Worm (Caenorhabditis elegans) whole organism, late embryonic: Measurements from ENCODE around the gene C36A4.4.
"Not testable (repeated sequence)": the region's sequence is repeated elsewhere in the genome, so short reads cannot be mapped to it uniquely, and the experiment has no call there.

Experiments
- T23F11.4 ChIP-seq: fragments of 200-800 bp; sonication (Bioruptor generic); optimal IDR thresholded peaks from 2 replicates; lab custom pipeline; 2018; ENCODE audit warnings: mild to moderate bottlenecking, missing genetic modification characterization, missing compliant biosample characterization
- Y22D7AL.16 ChIP-seq: sonication (generic microtip); optimal IDR thresholded peaks from 2 replicates; lab custom pipeline; 2016; ENCODE audit warnings: missing genetic modification characterization, missing compliant biosample characterization
- ceh-18 ChIP-seq: sonication (generic microtip); optimal IDR thresholded peaks from 2 replicates; lab custom pipeline; 2016; ENCODE audit warnings: missing genetic modification characterization, missing compliant biosample characterization
- ceh-19 ChIP-seq: fragments of 200-800 bp; sonication (Bioruptor generic); optimal IDR thresholded peaks from 2 replicates; lab custom pipeline; 2018; ENCODE audit warnings: mild to moderate bottlenecking, missing genetic modification characterization, missing compliant biosample characterization
- ceh-2 ChIP-seq: sonication (generic microtip); optimal IDR thresholded peaks from 2 replicates; lab custom pipeline; 2016; ENCODE audit warnings: missing genotype, missing genetic modification characterization, missing compliant biosample characterization
- ceh-22 ChIP-seq: sonication (generic microtip); optimal IDR thresholded peaks from 2 replicates; lab custom pipeline; 2017; ENCODE audit warnings: missing biosample characterization, missing genetic modification characterization
- ceh-31 ChIP-seq: sonication (generic microtip); optimal IDR thresholded peaks from 2 replicates; lab custom pipeline; 2016; ENCODE audit warnings: missing genetic modification characterization, missing compliant biosample characterization
- ceh-34 ChIP-seq: sonication (generic microtip); optimal IDR thresholded peaks from 2 replicates; lab custom pipeline; 2016; ENCODE audit warnings: mild to moderate bottlenecking, missing genetic modification characterization, missing compliant biosample characterization
- ceh-45 ChIP-seq: fragments of 200-800 bp; sonication (Bioruptor generic); IDR thresholded peaks from 2 replicates; pipeline ENCODE4 v1.3.6; 2022; ENCODE audit warnings: missing genetic modification reagents, missing genetic modification characterization, missing compliant biosample characterization
- ceh-48 ChIP-seq: sonication (generic microtip); optimal IDR thresholded peaks from 2 replicates; lab custom pipeline; 2016; ENCODE audit warnings: missing genetic modification characterization, inconsistent platforms, missing compliant biosample characterization
- ceh-6 ChIP-seq: fragments of 200-800 bp; sonication (Bioruptor generic); optimal IDR thresholded peaks from 2 replicates; lab custom pipeline; 2018; ENCODE audit warnings: mild to moderate bottlenecking, missing genetic modification characterization, missing compliant biosample characterization
- che-1 ChIP-seq: sonication (generic microtip); optimal IDR thresholded peaks from 2 replicates; lab custom pipeline; 2016; ENCODE audit warnings: mild to moderate bottlenecking, missing genetic modification characterization, missing compliant biosample characterization
- elt-2 ChIP-seq: sonication (generic microtip); optimal IDR thresholded peaks from 2 replicates; lab custom pipeline; 2016; ENCODE audit warnings: missing genetic modification reagents, missing genetic modification characterization, missing compliant biosample characterization
- ets-4 ChIP-seq: sonication (generic microtip); optimal IDR thresholded peaks from 2 replicates; lab custom pipeline; 2016; ENCODE audit warnings: missing genetic modification characterization, missing compliant biosample characterization
- eyg-1 ChIP-seq: sonication (generic microtip); optimal IDR thresholded peaks from 2 replicates; lab custom pipeline; 2016; ENCODE audit warnings: missing genotype, missing genetic modification characterization, missing compliant biosample characterization
- fax-1 ChIP-seq: sonication (generic microtip); optimal IDR thresholded peaks from 2 replicates; lab custom pipeline; 2016; ENCODE audit warnings: missing genotype, missing genetic modification characterization, missing compliant biosample characterization
- hlh-15 ChIP-seq: sonication (generic microtip); optimal IDR thresholded peaks from 2 replicates; lab custom pipeline; 2016; ENCODE audit warnings: missing genetic modification characterization, missing compliant biosample characterization
- hlh-6 ChIP-seq: sonication (generic microtip); optimal IDR thresholded peaks from 2 replicates; lab custom pipeline; 2016; ENCODE audit warnings: missing genotype, missing genetic modification characterization, missing compliant biosample characterization
- madf-2 ChIP-seq: sonication (generic microtip); optimal IDR thresholded peaks from 2 replicates; lab custom pipeline; 2017; ENCODE audit warnings: missing genetic modification characterization, missing compliant biosample characterization
- nhr-11 ChIP-seq: fragments of 150-350 bp; optimal IDR thresholded peaks from 2 replicates; lab custom pipeline; 2014; ENCODE audit warnings: missing biosample characterization, missing genetic modification characterization
- nhr-232 ChIP-seq: sonication (generic microtip); optimal IDR thresholded peaks from 2 replicates; lab custom pipeline; 2016; ENCODE audit warnings: missing genetic modification characterization, missing compliant biosample characterization
- pat-9 ChIP-seq: fragments of 200-800 bp; sonication (Bioruptor generic); optimal IDR thresholded peaks from 2 replicates; lab custom pipeline; 2018; ENCODE audit warnings: mild to moderate bottlenecking, missing genetic modification characterization, moderate library complexity, missing compliant biosample characterization
- pha-4 ChIP-seq: fragments of 150-350 bp; optimal IDR thresholded peaks from 2 replicates; lab custom pipeline; 2018; ENCODE audit warnings: missing biosample characterization, missing genetic modification reagents, missing genetic modification characterization
- pqm-1 ChIP-seq: sonication (generic microtip); optimal IDR thresholded peaks from 2 replicates; lab custom pipeline; 2016; ENCODE audit warnings: missing genetic modification characterization, missing compliant biosample characterization
- pros-1 ChIP-seq: fragments of 150-350 bp; optimal IDR thresholded peaks from 2 replicates; lab custom pipeline; 2014; ENCODE audit warnings: missing biosample characterization, missing genetic modification reagents, missing genetic modification characterization
- rnt-1 ChIP-seq: sonication (generic microtip); optimal IDR thresholded peaks from 2 replicates; lab custom pipeline; 2016; ENCODE audit warnings: missing genetic modification characterization, missing compliant biosample characterization
- sox-2 ChIP-seq: fragments of 200-800 bp; sonication (Bioruptor generic); IDR thresholded peaks from 2 replicates; pipeline ENCODE4 v1.3.6; 2022; ENCODE audit warnings: missing genetic modification reagents, missing genetic modification characterization, missing compliant biosample characterization
- sox-4 ChIP-seq: sonication (generic microtip); optimal IDR thresholded peaks from 2 replicates; lab custom pipeline; 2017; ENCODE audit warnings: mild to moderate bottlenecking, missing genetic modification characterization, inconsistent platforms, missing compliant biosample characterization
- tbx-2 ChIP-seq: sonication (generic microtip); optimal IDR thresholded peaks from 2 replicates; lab custom pipeline; 2016; ENCODE audit warnings: missing genetic modification characterization, missing compliant biosample characterization
- unc-3 ChIP-seq, 2 experiments: fragments of 200-800 bp in 1 of 2; sonication (Bioruptor generic) in 1 of 2; sonication (generic microtip) in 1 of 2; conservative IDR thresholded peaks in 1 of 2; optimal IDR thresholded peaks in 1 of 2; 2 replicates each; pipeline versions ENCODE4 v1.3.6 to Lab custom; 2016 to 2022; ENCODE audit warnings: missing compliant biosample characterization in 2 of 2, missing genetic modification characterization in 2 of 2, missing genetic modification reagents in 1 of 2

Gene C36A4.4

ce11 chrIII:3854868-3855267, 11.5 kb upstream of the C36A4.4 start:
- peak; percentile 29 for TF ChIP-seq ceh-31 (tag; lab: Kevin White, UChicago)
- 0 out of 2 replicates have a peak, but pooled peaks have one; percentile 59 for TF ChIP-seq ceh-45 (GFP tag; lab: Robert Waterston, UW)

- TF ChIP-seq ceh-34 (tag; lab: Kevin White, UChicago), result peak; percentile 3
These were observed 8.7 kb upstream of the C36A4.4 start, which contains the start of gene cyp-25A4 for ce11 chrIII:3852030-3852579. Gene cyp-25A4, minus strand, starts transcription at chrIII:3852080.

ce11 chrIII:3844746-3845145, 1.3 kb upstream of the C36A4.4 start, which contains the start of gene maph-1.3:
Gene maph-1.3, plus strand, starts transcription at chrIII:3844893.
- not testable (repeated sequence) for TF ChIP-seq ceh-6; unc-3 (GFP tag; conservative IDR thresholded peaks at IDR 0.05; lab: Robert Waterston, UW); unc-3 (tag; optimal IDR thresholded peaks at IDR 0.05; lab: Kevin White, UChicago); ceh-22 (tag; lab: Kevin White, UChicago)

ce11 chrIII:3840279-3840678, 3.1 kb downstream of the C36A4.4 start, which contains the start of gene C36A4.11:
Gene C36A4.11, plus strand, starts transcription at chrIII:3840579.
- not testable (repeated sequence) for TF ChIP-seq nhr-232 (tag; lab: Kevin White, UChicago); madf-2; che-1

- TF ChIP-seq pat-9 (tag; lab: Kevin White, UChicago), result no peak
- no peak for TF ChIP-seq Y22D7AL.16
- TF ChIP-seq ceh-18 (tag; lab: Kevin White, UChicago), result no peak
- TF ChIP-seq ets-4 (tag; lab: Kevin White, UChicago), result no peak
- TF ChIP-seq che-1, result no peak
- no peak for TF ChIP-seq rnt-1
- no peak for TF ChIP-seq sox-4 (tag; lab: Kevin White, UChicago)
- TF ChIP-seq ceh-19 (GFP tag; lab: Kevin White, UChicago), result no peak
- no peak for TF ChIP-seq tbx-2
These were observed 3.8 kb downstream of the C36A4.4 start, which contains the start of gene cyp-25A3 for ce11 chrIII:3839635-3840034. Gene cyp-25A3, minus strand, starts transcription at chrIII:3839735.

- TF ChIP-seq elt-2 (tag; lab: Kevin White, UChicago) (peak; percentile 51), T23F11.4 (GFP tag; lab: Kevin White, UChicago) (no peak), eyg-1 (no peak), hlh-15 (tag; lab: Kevin White, UChicago) (no peak), sox-2 (no peak)
- TF ChIP-seq, all 69 proteins: peak for 1
These were observed 8.6 kb downstream of the C36A4.4 start, which contains the start of gene cyp-25A2 for ce11 chrIII:3834800-3835271. Gene cyp-25A2, plus strand, starts transcription at chrIII:3835221.

- TF ChIP-seq ceh-48 (no peak), fax-1 (no peak), che-1 (no peak)
These were observed 11.1 kb downstream of the C36A4.4 start, which contains the start of gene cyp-25A1 for ce11 chrIII:3832291-3832690. Gene cyp-25A1, plus strand, starts transcription at chrIII:3832591.

- no peak for TF ChIP-seq madf-2
- no peak for TF ChIP-seq ceh-2 (tag; lab: Kevin White, UChicago)
- TF ChIP-seq pat-9 (tag; lab: Kevin White, UChicago), result no peak
- no peak for TF ChIP-seq pqm-1 (tag; lab: Kevin White, UChicago)
- TF ChIP-seq pros-1 (tag; lab: Kevin White, UChicago), result no peak
- no peak for TF ChIP-seq rnt-1
- TF ChIP-seq ceh-6, result no peak
- no peak for TF ChIP-seq che-1
- no peak for TF ChIP-seq hlh-6
- TF ChIP-seq elt-2 (tag; lab: Kevin White, UChicago), result no peak
- no peak for TF ChIP-seq pha-4
- no peak for TF ChIP-seq nhr-232 (tag; lab: Kevin White, UChicago)
- no peak for TF ChIP-seq ceh-19 (GFP tag; lab: Kevin White, UChicago)
- TF ChIP-seq hlh-15 (tag; lab: Kevin White, UChicago), result no peak
- TF ChIP-seq nhr-11 (tag; lab: Kevin White, UChicago), result no peak
- no peak for TF ChIP-seq ceh-34 (tag; lab: Kevin White, UChicago)
These were observed 11.6 kb downstream of the C36A4.4 start for ce11 chrIII:3831798-3832197.
